Worm (Caenorhabditis elegans) whole organism, L1 larva: ENCODE data around the gene twk-12.

Experiments
- C34B4.2 ChIP-seq: sonication (generic microtip); optimal IDR thresholded peaks from 2 replicates; lab custom pipeline; 2017; ENCODE audit warnings: mild to moderate bottlenecking, missing genetic modification characterization, missing compliant biosample characterization
- Y116A8C.19 ChIP-seq: sonication (generic microtip); optimal IDR thresholded peaks from 2 replicates; lab custom pipeline; 2016; ENCODE audit warnings: missing compliant biosample characterization, missing genetic modification characterization, borderline replicate concordance
- aha-1 ChIP-seq: fragments of 150-350 bp; optimal IDR thresholded peaks from 2 replicates; lab custom pipeline; 2014; ENCODE audit warnings: missing biosample characterization, missing genetic modification characterization
- alr-1 ChIP-seq: fragments of 200-800 bp; sonication (Bioruptor generic); optimal IDR thresholded peaks from 2 replicates; lab custom pipeline; 2018; ENCODE audit warnings: borderline replicate concordance, mild to moderate bottlenecking, missing genetic modification characterization, missing compliant biosample characterization
- ama-1 ChIP-seq: fragments of 150-350 bp; optimal IDR thresholded peaks from 2 replicates; lab custom pipeline; 2014
- ceh-8 ChIP-seq: fragments of 200-800 bp; sonication (Bioruptor generic); optimal IDR thresholded peaks from 2 replicates; lab custom pipeline; 2018; ENCODE audit warnings: mild to moderate bottlenecking, missing genetic modification characterization, moderate library complexity, missing compliant biosample characterization
- ceh-82 ChIP-seq, 3 experiments: fragments of 150-350 bp in 1 of 3; sonication (generic microtip) in 2 of 3; optimal IDR thresholded peaks; 2 replicates each; lab custom pipeline; 2014 to 2017; ENCODE audit warnings: missing biosample characterization in 3 of 3, missing genetic modification characterization in 3 of 3
- ces-1 ChIP-seq: fragments of 150-350 bp; optimal IDR thresholded peaks from 2 replicates; lab custom pipeline; 2014; ENCODE audit warnings: missing biosample characterization, missing genetic modification reagents, missing genetic modification characterization
- dpl-1 ChIP-seq, 3 experiments: fragments of 150-350 bp in 2 of 3; sonication (generic microtip) in 1 of 3; optimal IDR thresholded peaks; 2 replicates each; lab custom pipeline; 2014 to 2017; ENCODE audit warnings: missing biosample characterization in 3 of 3, missing genetic modification characterization in 3 of 3, missing genetic modification reagents in 3 of 3
- dsc-1 ChIP-seq: sonication (generic microtip); optimal IDR thresholded peaks from 2 replicates; lab custom pipeline; 2016; ENCODE audit warnings: mild to moderate bottlenecking, missing genetic modification characterization, missing compliant biosample characterization
- efl-1 ChIP-seq, 4 experiments: fragments of 150-350 bp; optimal IDR thresholded peaks in 3 of 4; peaks in 1 of 4; 1 replicate in 1 of 4; 2 replicates in 3 of 4; lab custom pipeline; 2014; ENCODE audit warnings: missing biosample characterization in 2 of 4, missing genetic modification characterization in 2 of 4, missing genetic modification reagents in 2 of 4
- efl-3 ChIP-seq: fragments of 200-800 bp; sonication (Bioruptor generic); optimal IDR thresholded peaks from 2 replicates; lab custom pipeline; 2018; ENCODE audit warnings: mild to moderate bottlenecking, missing genetic modification characterization, missing compliant biosample characterization
- egl-13 ChIP-seq: sonication (generic microtip); optimal IDR thresholded peaks from 2 replicates; lab custom pipeline; 2016; ENCODE audit warnings: missing genotype, missing genetic modification reagents, missing genetic modification characterization, missing compliant biosample characterization
- elt-2 ChIP-seq: sonication (generic microtip); optimal IDR thresholded peaks from 2 replicates; lab custom pipeline; 2016; ENCODE audit warnings: missing genetic modification characterization, mild to moderate bottlenecking, inconsistent platforms, missing compliant biosample characterization, missing genetic modification reagents
- fkh-10 ChIP-seq: sonication (generic microtip); optimal IDR thresholded peaks from 2 replicates; lab custom pipeline; 2017; ENCODE audit warnings: missing biosample characterization, missing genetic modification reagents, missing genetic modification characterization
- grh-1 ChIP-seq: fragments of 200-800 bp; sonication (Bioruptor generic); IDR thresholded peaks from 2 replicates; pipeline ENCODE4 v1.3.6; 2022; ENCODE audit warnings: missing genetic modification reagents, missing genetic modification characterization, missing compliant biosample characterization
- hlh-4 ChIP-seq: sonication (generic microtip); optimal IDR thresholded peaks from 2 replicates; lab custom pipeline; 2016; ENCODE audit warnings: mild to moderate bottlenecking, missing genetic modification characterization, missing compliant biosample characterization
- hpl-2 ChIP-seq: fragments of 150-350 bp; optimal IDR thresholded peaks from 2 replicates; lab custom pipeline; 2014; ENCODE audit warnings: missing biosample characterization, missing genetic modification reagents, missing genetic modification characterization
- irx-1 ChIP-seq: sonication (generic microtip); optimal IDR thresholded peaks from 2 replicates; lab custom pipeline; 2016; ENCODE audit warnings: missing genetic modification characterization, missing compliant biosample characterization
- lin-14 ChIP-seq: fragments of 200-800 bp; sonication (Bioruptor generic); optimal IDR thresholded peaks from 2 replicates; lab custom pipeline; 2018; ENCODE audit warnings: mild to moderate bottlenecking, missing genetic modification characterization, moderate library complexity, missing compliant biosample characterization
- lin-15B ChIP-seq: fragments of 150-350 bp; sonication (generic microtip); optimal IDR thresholded peaks from 3 replicates; lab custom pipeline; 2014; ENCODE audit warnings: missing biosample characterization, missing genetic modification characterization
- lin-35 ChIP-seq, 2 experiments: fragments of 150-350 bp; optimal IDR thresholded peaks; 2 replicates each; lab custom pipeline; 2014; ENCODE audit warnings: missing biosample characterization in 2 of 2, missing genetic modification characterization in 2 of 2, missing genetic modification reagents in 2 of 2
- lsy-2 ChIP-seq, 2 experiments: fragments of 150-350 bp; optimal IDR thresholded peaks; 2 replicates each; lab custom pipeline; 2014; ENCODE audit warnings: missing biosample characterization in 2 of 2, missing genetic modification characterization in 2 of 2
- mab-9 ChIP-seq: fragments of 200-800 bp; sonication (Bioruptor generic); IDR thresholded peaks from 2 replicates; pipeline ENCODE4 v1.3.6; 2022; ENCODE audit warnings: missing genetic modification reagents, missing genetic modification characterization, missing compliant biosample characterization
- mdl-1 ChIP-seq, 2 experiments: fragments of 150-350 bp; optimal IDR thresholded peaks; 2 replicates each; lab custom pipeline; 2014 to 2017; ENCODE audit warnings: missing biosample characterization in 2 of 2, missing genetic modification characterization in 2 of 2, inconsistent platforms in 1 of 2
- mef-2 ChIP-seq: fragments of 150-350 bp; optimal IDR thresholded peaks from 2 replicates; lab custom pipeline; 2014; ENCODE audit warnings: missing biosample characterization, missing genetic modification characterization
- mep-1 ChIP-seq: fragments of 150-350 bp; optimal IDR thresholded peaks from 2 replicates; lab custom pipeline; 2014; ENCODE audit warnings: missing biosample characterization, missing genetic modification characterization
- nhr-11 ChIP-seq: fragments of 150-350 bp; optimal IDR thresholded peaks from 2 replicates; lab custom pipeline; 2014; ENCODE audit warnings: missing biosample characterization, missing genetic modification characterization
- nhr-12 ChIP-seq: sonication (generic microtip); optimal IDR thresholded peaks from 2 replicates; lab custom pipeline; 2017; ENCODE audit warnings: missing biosample characterization, missing genetic modification characterization
- nhr-237 ChIP-seq: fragments of 150-350 bp; optimal IDR thresholded peaks from 2 replicates; lab custom pipeline; 2014; ENCODE audit warnings: missing biosample characterization, missing genetic modification characterization
- nhr-28 ChIP-seq: fragments of 150-350 bp; optimal IDR thresholded peaks from 2 replicates; lab custom pipeline; 2014; ENCODE audit warnings: missing biosample characterization, missing genetic modification characterization
- nhr-47 ChIP-seq: sonication (generic microtip); optimal IDR thresholded peaks from 2 replicates; lab custom pipeline; 2016; ENCODE audit warnings: mild to moderate bottlenecking, missing genetic modification characterization, moderate library complexity, missing compliant biosample characterization
- nhr-84 ChIP-seq: sonication (generic microtip); optimal IDR thresholded peaks from 2 replicates; lab custom pipeline; 2017; ENCODE audit warnings: missing biosample characterization, missing genetic modification characterization
- nhr-90 ChIP-seq: sonication (generic microtip); optimal IDR thresholded peaks from 2 replicates; lab custom pipeline; 2016; ENCODE audit warnings: mild to moderate bottlenecking, missing genetic modification characterization, missing compliant biosample characterization; ENCODE audit not compliant: poor library complexity
- pag-3 ChIP-seq: sonication (generic microtip); optimal IDR thresholded peaks from 2 replicates; lab custom pipeline; 2017; ENCODE audit warnings: missing genetic modification characterization, mild to moderate bottlenecking, missing compliant biosample characterization, antibody characterized with exemption, borderline replicate concordance; ENCODE audit not compliant: insufficient read depth
- pax-3 ChIP-seq: fragments of 200-800 bp; sonication (Bioruptor generic); optimal IDR thresholded peaks from 2 replicates; lab custom pipeline; 2018; ENCODE audit warnings: mild to moderate bottlenecking, missing genetic modification characterization, moderate library complexity, missing compliant biosample characterization
- pqm-1 ChIP-seq: sonication (generic microtip); optimal IDR thresholded peaks from 3 replicates; lab custom pipeline; 2017; ENCODE audit warnings: missing biosample characterization, missing genetic modification characterization
- rnt-1 ChIP-seq: sonication (generic microtip); optimal IDR thresholded peaks from 2 replicates; lab custom pipeline; 2016; ENCODE audit warnings: mild to moderate bottlenecking, missing genetic modification characterization, moderate library complexity, missing compliant biosample characterization
- skn-1 ChIP-seq: fragments of 150-350 bp; optimal IDR thresholded peaks from 2 replicates; lab custom pipeline; 2014; ENCODE audit warnings: missing biosample characterization, missing genetic modification characterization
- snpc-4 ChIP-seq: fragments of 150-350 bp; optimal IDR thresholded peaks from 2 replicates; lab custom pipeline; 2014; ENCODE audit warnings: missing biosample characterization, missing genetic modification characterization
- snu-23 ChIP-seq: sonication (generic microtip); optimal IDR thresholded peaks from 2 replicates; lab custom pipeline; 2016; ENCODE audit warnings: missing genetic modification characterization, missing compliant biosample characterization
- sox-4 ChIP-seq: sonication (generic microtip); optimal IDR thresholded peaks from 2 replicates; lab custom pipeline; 2016; ENCODE audit warnings: missing genetic modification characterization, missing compliant biosample characterization
- sptf-1 ChIP-seq: fragments of 150-350 bp; optimal IDR thresholded peaks from 2 replicates; lab custom pipeline; 2014; ENCODE audit warnings: missing biosample characterization, missing genetic modification characterization
- sup-37 ChIP-seq: fragments of 200-800 bp; sonication (Bioruptor generic); optimal IDR thresholded peaks from 2 replicates; lab custom pipeline; 2018; ENCODE audit warnings: mild to moderate bottlenecking, missing genetic modification characterization, missing compliant biosample characterization
- swsn-7 ChIP-seq: sonication (generic microtip); optimal IDR thresholded peaks from 2 replicates; lab custom pipeline; 2016; ENCODE audit warnings: missing genetic modification characterization, missing compliant biosample characterization
- tlp-1 ChIP-seq: fragments of 150-350 bp; optimal IDR thresholded peaks from 2 replicates; lab custom pipeline; 2014; ENCODE audit warnings: missing biosample characterization, missing genetic modification characterization
- unc-86 ChIP-seq: sonication (generic microtip); optimal IDR thresholded peaks from 2 replicates; lab custom pipeline; 2016; ENCODE audit warnings: missing genetic modification characterization, missing compliant biosample characterization
- unc-98 ChIP-seq: fragments of 200-800 bp; sonication (Bioruptor generic); IDR thresholded peaks from 2 replicates; pipeline ENCODE4 v1.3.6; 2022; ENCODE audit warnings: missing genetic modification characterization, missing compliant biosample characterization
- vab-15 ChIP-seq: sonication (generic microtip); optimal IDR thresholded peaks from 2 replicates; lab custom pipeline; 2017; ENCODE audit warnings: missing genotype, mild to moderate bottlenecking, missing genetic modification characterization, missing compliant biosample characterization
- xbp-1 ChIP-seq: sonication (generic microtip); optimal IDR thresholded peaks from 2 replicates; lab custom pipeline; 2016; ENCODE audit warnings: missing genetic modification characterization, missing compliant biosample characterization
- zag-1 ChIP-seq: fragments of 150-350 bp; optimal IDR thresholded peaks from 2 replicates; lab custom pipeline; 2014; ENCODE audit warnings: missing biosample characterization, missing genetic modification characterization

twk-12 gene

DNA sequence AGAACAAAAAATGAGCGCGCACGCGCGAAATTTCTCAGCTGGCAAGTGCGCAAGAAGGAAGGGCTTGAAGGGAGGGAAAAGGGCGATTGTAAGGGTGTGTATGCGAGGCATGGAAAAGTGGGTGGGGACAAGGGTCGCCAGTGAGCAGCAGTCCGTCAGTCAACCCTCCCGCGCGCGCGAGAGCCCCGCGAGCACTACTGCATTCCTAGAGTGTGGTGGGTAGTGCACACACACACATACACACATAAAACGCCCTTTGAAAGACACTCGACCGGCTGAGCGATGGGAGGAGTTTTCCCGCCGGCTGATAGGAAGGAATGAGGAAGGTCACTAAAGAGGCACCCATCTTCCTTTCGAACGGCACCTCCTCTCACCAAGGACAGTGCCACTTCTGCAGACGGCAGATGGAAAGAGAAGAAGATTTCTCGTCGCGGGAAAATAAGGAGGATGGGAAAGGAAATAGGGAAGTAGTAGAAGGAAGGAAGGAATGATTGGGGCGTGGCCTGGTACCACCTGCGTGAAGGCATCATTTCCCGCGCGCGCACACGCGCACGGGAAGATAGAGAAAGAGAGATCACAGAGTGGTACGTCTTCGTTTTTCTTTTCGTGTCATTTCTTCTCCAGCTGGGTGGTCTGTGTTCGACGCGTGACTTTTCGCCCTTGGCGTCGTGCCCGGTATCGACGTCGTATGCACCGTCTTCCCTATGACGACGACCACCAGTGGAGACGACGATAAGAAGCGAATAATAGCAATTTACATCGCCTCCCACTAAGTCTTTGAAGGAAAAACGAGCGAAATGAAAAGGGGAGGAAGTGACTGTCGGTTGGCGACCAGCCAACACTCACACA, 49.7 kb downstream of the twk-12 start:
- TF ChIP-seq tlp-1 (no peak), hlh-4 (tag; lab: Kevin White, UChicago) (no peak), nhr-47 (tag; lab: Kevin White, UChicago) (peak; percentile 55), zag-1 (tag; lab: Kevin White, UChicago) (no peak), xbp-1 (tag; lab: Kevin White, UChicago) (peak; percentile 19), irx-1 (tag; lab: Kevin White, UChicago) (peak; percentile 64), skn-1 (peak; percentile 77), sup-37 (no peak), fkh-10 (no peak), mef-2 (tag; lab: Kevin White, UChicago) (no peak), mdl-1 (tag; optimal IDR thresholded peaks at IDR 0.05; lab: Kevin White, UChicago) (peak in 1 of 2 experiments; percentile 91), alr-1 (no peak), snpc-4 (tag; lab: Kevin White, UChicago) (peak; percentile 22), rnt-1 (peak; percentile 18), C34B4.2 (tag; lab: Kevin White, UChicago) (no peak), swsn-7 (tag; lab: Kevin White, UChicago) (no peak), unc-98 (GFP tag; lab: Robert Waterston, UW) (no peak), pax-3 (peak; percentile 26), sox-4 (no peak), ceh-82 (tag; optimal IDR thresholded peaks at IDR 0.05; lab: Kevin White, UChicago) (peak in 1 of 3 experiments; percentile 16), ces-1 (GFP tag; lab: Kevin White, UChicago) (no peak), aha-1 (tag; lab: Kevin White, UChicago) (no peak), vab-15 (tag; lab: Kevin White, UChicago) (peak; percentile 13), Y116A8C.19 (tag; lab: Kevin White, UChicago) (no peak), snu-23 (GFP tag; lab: Kevin White, UChicago) (peak; percentile 69), pqm-1 (tag; lab: Kevin White, UChicago) (no peak), nhr-237 (tag; lab: Kevin White, UChicago) (no peak), unc-86 (tag; lab: Kevin White, UChicago) (no peak), efl-3 (GFP tag; lab: Kevin White, UChicago) (peak; percentile 29), ceh-8 (GFP tag; lab: Kevin White, UChicago) (no peak), egl-13 (tag; lab: Kevin White, UChicago) (no peak), nhr-90 (tag; lab: Kevin White, UChicago) (peak; percentile 80), nhr-84 (tag; lab: Kevin White, UChicago) (no peak), dpl-1 (GFP tag; optimal IDR thresholded peaks at IDR 0.05; lab: Kevin White, UChicago) (peak; percentile 6 to 54 (median 44)), lin-35 (GFP tag; optimal IDR thresholded peaks at IDR 0.05; lab: Kevin White, UChicago) (peak in 1 of 2 experiments; percentile 68), lsy-2 (tag; optimal IDR thresholded peaks at IDR 0.05; lab: Kevin White, UChicago) (peak; percentile 46 to 62), sptf-1 (no peak), elt-2 (tag; lab: Kevin White, UChicago) (no peak), pag-3 (no peak), nhr-12 (tag; lab: Kevin White, UChicago) (no peak), nhr-28 (tag; lab: Kevin White, UChicago) (no peak), ama-1 (no peak), lin-14 (peak; percentile 96), hpl-2 (no peak), lin-15B (tag; lab: Kevin White, UChicago) (no peak), efl-1 (optimal IDR thresholded peaks at IDR 0.05; lab: Kevin White, UChicago) (peak; percentile 5 to 24), efl-1 (GFP tag; optimal IDR thresholded peaks at IDR 0.05 in 1 of 2; lab: Kevin White, UChicago) (peak in 1 of 2 experiments; percentile 90), nhr-11 (tag; lab: Kevin White, UChicago) (no peak), mab-9 (GFP tag; lab: Robert Waterston, UW) (no peak), dsc-1 (tag; lab: Kevin White, UChicago) (no peak), mep-1 (peak; percentile 27), grh-1 (peak; percentile 73)
